Fruit fly (Drosophila melanogaster) whole organism: ENCODE measurements around the gene CG2017.

Experiments used
- CG8478 ChIP-seq: fragments of >200 bp; optimal IDR thresholded peaks from 2 replicates; lab custom pipeline; 2018; ENCODE audit warnings: inconsistent platforms
- Dll ChIP-seq: fragments of >200 bp; optimal IDR thresholded peaks from 2 replicates; lab custom pipeline; 2017
- EcR ChIP-seq, 2 experiments: fragments of >200 bp; optimal IDR thresholded peaks; 2 replicates each; lab custom pipeline; 2017; ENCODE audit warnings: missing biosample characterization in 2 of 2, missing genetic modification characterization in 2 of 2, missing genetic modification reagents in 2 of 2
- pan ChIP-seq: fragments of >200 bp; optimal IDR thresholded peaks from 2 replicates; lab custom pipeline; 2017
- psq ChIP-seq: fragments of >200 bp; optimal IDR thresholded peaks from 2 replicates; lab custom pipeline; 2017
- usp ChIP-seq: fragments of >200 bp; optimal IDR thresholded peaks from 2 replicates; lab custom pipeline; 2017; ENCODE audit warnings: missing biosample characterization, missing genetic modification characterization, mixed read lengths

The CG2017 gene

DNA sequence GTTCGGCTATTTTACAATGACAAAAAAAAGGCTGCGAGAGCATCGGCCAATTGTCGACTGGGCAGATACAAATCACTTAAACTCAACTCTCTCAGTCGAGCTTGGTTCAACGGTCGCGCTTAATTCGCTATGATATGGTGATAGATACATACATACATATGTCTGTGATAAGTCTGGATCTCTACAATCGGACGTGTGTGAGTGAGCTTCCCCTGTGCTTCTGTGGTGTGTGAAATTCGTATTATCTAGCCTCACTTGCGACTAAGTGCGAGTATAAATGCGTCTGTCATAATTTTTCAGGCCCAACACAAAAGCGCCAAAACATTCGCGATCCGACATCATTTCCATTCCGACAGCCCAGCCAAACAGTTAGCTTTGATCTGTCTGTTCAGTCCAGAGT is 21.3 kb downstream of the CG2017 start, which contains the start of gene CG1213:
TSS of gene CG1213 (plus strand) at position 301 of the 400 bp plus-strand sequence.
- no peak for TF ChIP-seq psq (lab: Kevin White, UChicago)
- no peak for TF ChIP-seq EcR (GFP tag; optimal IDR thresholded peaks at IDR 0.05; lab: Kevin White, UChicago)
- no peak for TF ChIP-seq pan (lab: Kevin White, UChicago)

DNA sequence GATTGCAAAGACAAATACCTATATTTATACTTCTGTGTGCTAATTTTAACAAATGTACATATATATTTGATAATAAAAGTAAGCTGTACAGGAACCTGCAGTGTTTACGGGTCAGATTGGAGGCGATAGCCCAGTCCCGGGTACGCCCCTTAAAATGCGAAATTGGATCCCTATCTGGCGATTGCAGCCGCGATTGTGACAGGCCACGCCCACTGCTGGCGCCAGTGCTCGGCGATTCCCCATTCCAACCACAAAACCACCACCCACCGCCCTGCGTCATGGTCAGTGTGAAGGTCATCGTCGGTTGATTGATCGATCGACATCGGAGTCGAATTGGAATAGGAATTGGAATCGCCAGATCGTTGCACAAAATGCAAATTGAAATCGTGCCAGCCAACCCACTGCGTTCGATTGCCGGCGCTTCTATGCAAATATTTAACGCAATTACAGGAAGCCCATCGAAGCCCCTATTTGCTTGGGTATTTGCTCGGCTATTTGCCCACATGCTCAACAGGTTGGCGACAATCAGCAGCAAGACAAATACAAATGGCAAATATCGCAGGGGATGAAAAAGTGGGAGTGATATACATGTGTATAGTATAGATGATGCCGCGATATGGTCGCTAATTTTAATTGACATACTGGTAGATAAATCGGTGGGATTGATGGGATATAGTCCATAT is 23.4 kb downstream of the CG2017 start:
- TF ChIP-seq psq (lab: Kevin White, UChicago) (no peak), EcR (GFP tag; optimal IDR thresholded peaks at IDR 0.05; lab: Kevin White, UChicago) (no peak), usp (GFP tag; lab: Kevin White, UChicago) (no peak), CG8478 (lab: Kevin White, UChicago) (no peak), Dll (lab: Kevin White, UChicago) (no peak), pan (lab: Kevin White, UChicago) (no peak)

DNA sequence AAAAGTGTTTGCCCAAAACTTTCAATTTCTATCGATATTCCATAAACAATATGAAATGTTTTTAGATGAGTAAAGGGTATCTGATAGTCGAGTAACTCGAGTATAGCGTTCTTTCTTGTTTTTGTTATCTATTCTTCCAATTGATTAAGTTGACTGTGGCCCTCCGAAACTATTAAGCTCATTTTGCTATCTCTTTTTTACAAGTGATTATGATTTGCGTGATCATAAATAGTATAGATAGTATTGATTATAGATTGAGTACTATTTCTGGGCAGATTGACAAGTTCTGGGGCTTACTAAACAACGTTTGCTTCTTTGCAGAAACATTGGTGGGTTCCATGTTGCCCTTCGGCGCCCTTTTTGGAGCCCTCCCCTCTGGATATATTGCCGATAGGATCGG is 25.7 kb downstream of the CG2017 start:
- TF ChIP-seq usp (GFP tag; lab: Kevin White, UChicago) (no peak), EcR (GFP tag; optimal IDR thresholded peaks at IDR 0.05; lab: Kevin White, UChicago) (no peak), Dll (lab: Kevin White, UChicago) (no peak), CG8478 (lab: Kevin White, UChicago) (no peak), psq (lab: Kevin White, UChicago) (no peak), pan (lab: Kevin White, UChicago) (no peak)

dm6 chr3R:5833948-5834504 is 28.2 kb downstream of the CG2017 start:
- TF ChIP-seq Dll (lab: Kevin White, UChicago) (no peak), psq (lab: Kevin White, UChicago) (no peak), CG8478 (lab: Kevin White, UChicago) (no peak), usp (GFP tag; lab: Kevin White, UChicago) (no peak), pan (lab: Kevin White, UChicago) (no peak), EcR (GFP tag; optimal IDR thresholded peaks at IDR 0.05; lab: Kevin White, UChicago) (no peak)

- TF ChIP-seq usp (GFP tag; lab: Kevin White, UChicago) (no peak), pan (lab: Kevin White, UChicago) (no peak)
Measured at dm6 chr3R:5832345-5832981, 29.7 kb downstream of the CG2017 start.

- TF ChIP-seq CG8478 (lab: Kevin White, UChicago) = no peak
- no peak for TF ChIP-seq Dll (lab: Kevin White, UChicago)
- no peak for TF ChIP-seq usp (GFP tag; lab: Kevin White, UChicago)
- TF ChIP-seq pan (lab: Kevin White, UChicago) = no peak
Measured at dm6 chr3R:5831339-5831738, 30.9 kb downstream of the CG2017 start, which contains the start of gene CG1208. Gene CG1208 (plus strand): TSS chr3R:5831639.

dm6 chr3R:5829762-5830161 is 32.4 kb downstream of the CG2017 start, which contains the start of gene glob3:
Gene glob3 (plus strand): TSS chr3R:5830062.
- no peak for TF ChIP-seq usp (GFP tag; lab: Kevin White, UChicago)
- no peak for TF ChIP-seq CG8478 (lab: Kevin White, UChicago)
- TF ChIP-seq EcR (GFP tag; optimal IDR thresholded peaks at IDR 0.05; lab: Kevin White, UChicago) = no peak
- no peak for TF ChIP-seq Dll (lab: Kevin White, UChicago)
- TF ChIP-seq pan (lab: Kevin White, UChicago) = no peak
- no peak for TF ChIP-seq psq (lab: Kevin White, UChicago)

DNA sequence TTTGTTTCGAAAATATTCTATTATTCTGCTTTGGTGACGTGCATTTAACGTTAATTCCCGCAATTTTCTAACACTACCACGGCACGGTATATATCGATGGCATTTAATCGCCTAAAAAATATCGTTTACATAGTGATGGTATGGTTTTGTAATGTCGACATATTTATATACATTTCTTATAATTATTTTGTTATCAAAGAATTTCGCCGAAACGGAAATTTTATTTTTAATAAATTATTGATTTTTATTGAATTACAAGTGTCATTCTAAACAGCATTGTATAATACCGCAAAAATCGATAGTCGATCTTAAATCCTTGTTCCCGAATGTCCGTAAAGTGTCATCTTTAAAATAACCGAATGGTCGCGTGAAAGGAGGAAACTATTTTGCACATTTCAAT is 37.7 kb downstream of the CG2017 start, which contains the start of the genes Sec20 and dgrn:
TSS of gene Sec20 (minus strand) at position 77 of the 400 bp plus-strand sequence.
TSS of gene dgrn (plus strand) at position 160 of the 400 bp plus-strand sequence.
- TF ChIP-seq usp (GFP tag; lab: Kevin White, UChicago) = no peak
- TF ChIP-seq psq (lab: Kevin White, UChicago) = no peak
- no peak for TF ChIP-seq EcR (GFP tag; optimal IDR thresholded peaks at IDR 0.05; lab: Kevin White, UChicago)
- no peak for TF ChIP-seq Dll (lab: Kevin White, UChicago)
- TF ChIP-seq CG8478 (lab: Kevin White, UChicago) = no peak
- no peak for TF ChIP-seq pan (lab: Kevin White, UChicago)

DNA sequence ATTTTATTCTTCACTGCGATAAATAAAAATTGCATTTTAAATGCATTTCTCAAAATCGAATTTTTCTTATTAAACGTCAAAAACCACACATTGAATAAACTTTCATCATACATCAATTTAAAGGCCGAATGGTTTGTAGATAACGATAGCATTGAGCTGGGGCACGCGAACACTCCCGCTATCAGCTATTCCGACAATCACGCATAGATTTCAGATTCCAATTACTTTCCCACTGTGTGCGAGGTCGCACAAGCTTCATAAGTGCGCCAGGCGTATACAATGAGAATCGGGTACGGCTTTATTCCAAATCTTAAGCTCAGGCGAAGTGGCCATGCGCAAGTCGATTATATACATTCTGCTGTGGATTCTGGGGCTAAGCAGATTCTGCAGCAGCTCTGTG is 40.5 kb downstream of the CG2017 start, which contains the start of gene CG46303:
TSS of gene CG46303 (plus strand) at position 223 of the 400 bp plus-strand sequence.
- TF ChIP-seq psq (lab: Kevin White, UChicago) (no peak), pan (lab: Kevin White, UChicago) (no peak), CG8478 (lab: Kevin White, UChicago) (no peak), usp (GFP tag; lab: Kevin White, UChicago) (no peak), EcR (GFP tag; optimal IDR thresholded peaks at IDR 0.05; lab: Kevin White, UChicago) (no peak), Dll (lab: Kevin White, UChicago) (no peak)

- TF ChIP-seq pan (lab: Kevin White, UChicago) (no peak), psq (lab: Kevin White, UChicago) (no peak), Dll (lab: Kevin White, UChicago) (no peak), EcR (GFP tag; optimal IDR thresholded peaks at IDR 0.05; lab: Kevin White, UChicago) (no peak), CG8478 (lab: Kevin White, UChicago) (no peak), usp (GFP tag; lab: Kevin White, UChicago) (no peak)
Measured at dm6 chr3R:5821243-5821642, 41.0 kb downstream of the CG2017 start, which contains the start of gene Hpr1. Gene Hpr1 (minus strand): TSS chr3R:5821440.

- no peak for TF ChIP-seq usp (GFP tag; lab: Kevin White, UChicago)
- no peak for TF ChIP-seq EcR (GFP tag; optimal IDR thresholded peaks at IDR 0.05; lab: Kevin White, UChicago)
Measured at dm6 chr3R:5813157-5813659, 49.0 kb downstream of the CG2017 start, which contains the start of gene CG42675. Gene CG42675 (plus strand): TSS chr3R:5813609.
